Fruit fly (Drosophila melanogaster): ENCODE measurements around the gene CG2926.

CG2926 gene

DNA sequence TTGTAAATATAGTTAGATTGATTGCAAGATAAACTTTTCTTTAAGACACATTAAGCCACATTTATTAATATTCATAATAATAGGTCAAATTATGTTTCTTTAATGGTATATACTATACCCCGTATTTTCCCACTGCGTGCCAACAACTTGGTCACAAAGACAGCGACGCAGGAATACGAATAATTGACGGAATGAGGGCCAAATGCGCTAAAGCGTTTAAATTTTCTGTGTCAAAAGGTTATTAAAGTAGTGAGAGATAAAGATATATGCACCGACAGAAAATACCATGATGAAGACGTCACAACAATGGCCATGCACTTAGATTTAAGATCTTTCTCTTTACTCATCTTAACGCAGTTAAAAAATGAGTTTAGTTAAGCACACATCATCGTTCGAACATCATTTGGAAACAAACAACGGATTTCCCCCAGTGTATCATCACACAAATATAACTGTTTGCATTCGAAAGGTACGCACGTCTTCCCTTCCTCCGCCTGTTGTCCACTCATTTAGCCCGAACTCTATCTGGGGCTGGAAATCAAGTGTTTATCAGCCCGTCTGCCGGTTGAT lies 32.3 kb upstream of the CG2926 start (continued):
- TF ChIP-seq CG11093 (GFP tag; IDR thresholded peaks at IDR 0.05) = no peak
- TF ChIP-seq oc (tag; optimal IDR thresholded peaks at IDR 0.05) = peak; percentile 80
- peak; percentile 40 for TF ChIP-seq shn (GFP tag; optimal IDR thresholded peaks at IDR 0.05)
- TF ChIP-seq cato (GFP tag; optimal IDR thresholded peaks at IDR 0.05; ENCODE audit: borderline replicate concordance) = peak; percentile 42
- peak in 1 of 2 experiments; percentile 65 for TF ChIP-seq bsh (GFP tag; optimal IDR thresholded peaks at IDR 0.05)
- peak; percentile 33; the same call in 2 of the 3 replicates for TF ChIP-seq B-H1 (GFP tag; IDR thresholded peaks at IDR 0.05)
- peak; percentile 18; the same call in 1 of the 2 replicates for TF ChIP-seq klu (GFP tag; IDR thresholded peaks at IDR 0.05)
- TF ChIP-seq Hsf (GFP tag; optimal IDR thresholded peaks at IDR 0.05) = peak; percentile 54
- TF ChIP-seq CG4424 (GFP tag; optimal IDR thresholded peaks at IDR 0.05) = peak; percentile 80
- TF ChIP-seq Spps (tag; optimal IDR thresholded peaks at IDR 0.05) = no peak
- no peak for TF ChIP-seq Adf1 (GFP tag; IDR thresholded peaks at IDR 0.05)
- peak; percentile 21 for TF ChIP-seq zen (tag; optimal IDR thresholded peaks at IDR 0.05)
- TF ChIP-seq CG31388 (GFP tag; optimal IDR thresholded peaks at IDR 0.05) = peak; percentile 0
- TF ChIP-seq CTCF (GFP tag; optimal IDR thresholded peaks at IDR 0.05) = peak; percentile 4
- TF ChIP-seq da (GFP tag; optimal IDR thresholded peaks at IDR 0.05) = peak; percentile 27
- TF ChIP-seq sens-2 (GFP tag; IDR thresholded peaks at IDR 0.05) = peak; percentile 65
- TF ChIP-seq MTF-1 (GFP tag; optimal IDR thresholded peaks at IDR 0.05; ENCODE audit: borderline replicate concordance) = peak; percentile 25
- peak; percentile 64 for TF ChIP-seq Meics (GFP tag; optimal IDR thresholded peaks at IDR 0.05)
- no peak for TF ChIP-seq CG8359 (GFP tag; optimal IDR thresholded peaks at IDR 0.05; ENCODE audit: borderline replicate concordance)
- TF ChIP-seq BEAF-32 (GFP tag; optimal IDR thresholded peaks at IDR 0.05) = no peak
- peak; percentile 56 for TF ChIP-seq PHDP (tag; optimal IDR thresholded peaks at IDR 0.05)
- peak; percentile 59 for TF ChIP-seq bcd (GFP tag; optimal IDR thresholded peaks at IDR 0.05)
- TF ChIP-seq unc-4 (GFP tag; IDR thresholded peaks at IDR 0.05; ENCODE audit: partially characterized antibody) = no peak
- TF ChIP-seq pum (GFP tag; optimal IDR thresholded peaks at IDR 0.05) = peak; percentile 65
- peak; percentile 46 for TF ChIP-seq CHES-1-like (GFP tag; optimal IDR thresholded peaks at IDR 0.05)
- TF ChIP-seq Hr51 (GFP tag; optimal IDR thresholded peaks at IDR 0.05) = peak in 1 of 2 experiments; percentile 70
- TF ChIP-seq Ssrp (tag; optimal IDR thresholded peaks at IDR 0.05) = peak; percentile 43
- no peak for TF ChIP-seq TFAM (GFP tag; optimal IDR thresholded peaks at IDR 0.05)
- no peak for TF ChIP-seq cad (GFP tag; optimal IDR thresholded peaks at IDR 0.05)
- peak; percentile 77 for TF ChIP-seq tio (GFP tag; optimal IDR thresholded peaks at IDR 0.05)
- peak; percentile 66 for TF ChIP-seq CG18619 (GFP tag; optimal IDR thresholded peaks at IDR 0.05)
- TF ChIP-seq CG10431 (GFP tag; optimal IDR thresholded peaks at IDR 0.05) = no peak
- TF ChIP-seq CG34224 (GFP tag; IDR thresholded peaks at IDR 0.05; ENCODE audit: partially characterized antibody) = no peak
- peak; percentile 29 for TF ChIP-seq wek (GFP tag; optimal IDR thresholded peaks at IDR 0.05)
- peak; percentile 47 for TF ChIP-seq tin (GFP tag; optimal IDR thresholded peaks at IDR 0.05)
- TF ChIP-seq Oaz (GFP tag; IDR thresholded peaks at IDR 0.05) = no peak
- TF ChIP-seq YL-1 (GFP tag; optimal IDR thresholded peaks at IDR 0.05) = no peak
- TF ChIP-seq CG10959 (GFP tag; IDR thresholded peaks at IDR 0.05) = no peak
- peak; percentile 44 for TF ChIP-seq her (GFP tag; optimal IDR thresholded peaks at IDR 0.05)
- peak; percentile 68 for TF ChIP-seq Hr3 (GFP tag; optimal IDR thresholded peaks at IDR 0.05)
- TF ChIP-seq z (GFP tag; IDR thresholded peaks at IDR 0.05) = no peak
- peak; percentile 82 for TF ChIP-seq Oli (tag; optimal IDR thresholded peaks at IDR 0.05)
- no peak for TF ChIP-seq CG13296 (GFP tag; optimal IDR thresholded peaks at IDR 0.05)
- peak; percentile 77 for TF ChIP-seq HLH3B (GFP tag; IDR thresholded peaks at IDR 0.05)
- no peak for TF ChIP-seq mld (GFP tag; IDR thresholded peaks at IDR 0.05; ENCODE audit: partially characterized antibody)
- TF ChIP-seq Rfx (GFP tag; IDR thresholded peaks at IDR 0.05) = peak; percentile 46
- no peak for TF ChIP-seq NC2α (GFP tag; optimal IDR thresholded peaks at IDR 0.05)
- TF ChIP-seq pfk (GFP tag; optimal IDR thresholded peaks at IDR 0.05) = no peak
- peak; percentile 37 for TF ChIP-seq jing (GFP tag; optimal IDR thresholded peaks at IDR 0.05)
- no peak for TF ChIP-seq B-H2 (GFP tag; optimal IDR thresholded peaks at IDR 0.05)
